Worm (Caenorhabditis elegans) whole organism, L4/young adult: ENCODE results near the gene C52B9.10.

ENCODE experiments used
- dao-5 ChIP-seq: sonication (generic microtip); optimal IDR thresholded peaks from 2 replicates; lab custom pipeline; 2016; ENCODE audit warnings: missing genotype, missing genetic modification characterization, moderate library complexity, missing compliant biosample characterization
- him-1 ChIP-seq: sonication (generic microtip); optimal IDR thresholded peaks from 2 replicates; lab custom pipeline; 2016; ENCODE audit warnings: missing genotype, missing genetic modification reagents, missing genetic modification characterization, missing compliant biosample characterization

- TF ChIP-seq dao-5 (no peak), him-1 (tag; lab: Kevin White, UChicago) (no peak)
Observed at ce11 chrX:4260297-4260696, 13.4 kb upstream of the C52B9.10 start, which contains the start of gene C52B9.4.
